Fruit fly (Drosophila melanogaster) whole organism, pupa: ENCODE measurements around the gene Gr64a.

Experiments
- CG13204 ChIP-seq: fragments of 200-800 bp; sonication (Bioruptor generic); optimal IDR thresholded peaks from 2 replicates; lab custom pipeline; 2018; ENCODE audit warnings: missing biosample characterization, mild to moderate bottlenecking, missing genetic modification characterization, moderate library complexity
- CG14655 ChIP-seq: fragments of 200-800 bp; sonication (Bioruptor generic); optimal IDR thresholded peaks from 3 replicates; lab custom pipeline; 2017; ENCODE audit warnings: mild to moderate bottlenecking, missing biosample characterization, missing genetic modification reagents, missing genetic modification characterization
- CG8301 ChIP-seq: fragments of 200-800 bp; sonication (Bioruptor generic); optimal IDR thresholded peaks from 2 replicates; lab custom pipeline; 2018; ENCODE audit warnings: missing biosample characterization, mild to moderate bottlenecking, missing genetic modification characterization
- Snoo ChIP-seq: fragments of 200-800 bp; sonication (Bioruptor generic); optimal IDR thresholded peaks from 3 replicates; lab custom pipeline; 2017; ENCODE audit warnings: missing biosample characterization, mild to moderate bottlenecking, missing genetic modification characterization, inconsistent platforms
- gl ChIP-seq: fragments of 200-800 bp; sonication (Bioruptor generic); optimal IDR thresholded peaks from 2 replicates; lab custom pipeline; 2018; ENCODE audit warnings: missing biosample characterization, mild to moderate bottlenecking, missing genetic modification characterization

DNA sequence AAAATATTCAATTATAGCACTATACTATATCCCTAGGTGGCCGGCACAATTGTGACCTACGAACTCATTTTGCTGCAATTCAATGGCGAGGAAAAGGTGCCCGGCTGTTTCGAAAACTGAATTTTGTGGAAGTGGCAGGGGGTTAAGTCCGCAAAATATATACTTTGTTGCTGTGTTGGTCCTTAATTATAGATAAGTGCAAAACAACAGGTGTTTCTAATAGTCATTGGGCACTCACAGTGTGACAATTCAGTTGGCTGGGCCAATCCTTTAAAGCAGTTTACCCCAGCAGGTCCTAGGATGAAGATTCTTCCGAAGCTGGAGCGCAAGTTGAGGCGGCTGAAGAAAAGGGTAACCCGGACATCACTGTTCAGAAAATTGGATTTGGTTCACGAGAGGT lies 8.9 kb downstream of the Gr64a start, which contains the start of gene Gr64f:
- TF ChIP-seq gl (tag; lab: Kevin White, UChicago) (no peak), CG13204 (no peak), CG14655 (GFP tag; lab: Kevin White, UChicago) (no peak), CG8301 (tag; lab: Kevin White, UChicago) (no peak), Snoo (tag; lab: Kevin White, UChicago) (no peak)
